Worm (Caenorhabditis elegans): ENCODE results near the gene F59B2.12.

The F59B2.12 gene

DNA sequence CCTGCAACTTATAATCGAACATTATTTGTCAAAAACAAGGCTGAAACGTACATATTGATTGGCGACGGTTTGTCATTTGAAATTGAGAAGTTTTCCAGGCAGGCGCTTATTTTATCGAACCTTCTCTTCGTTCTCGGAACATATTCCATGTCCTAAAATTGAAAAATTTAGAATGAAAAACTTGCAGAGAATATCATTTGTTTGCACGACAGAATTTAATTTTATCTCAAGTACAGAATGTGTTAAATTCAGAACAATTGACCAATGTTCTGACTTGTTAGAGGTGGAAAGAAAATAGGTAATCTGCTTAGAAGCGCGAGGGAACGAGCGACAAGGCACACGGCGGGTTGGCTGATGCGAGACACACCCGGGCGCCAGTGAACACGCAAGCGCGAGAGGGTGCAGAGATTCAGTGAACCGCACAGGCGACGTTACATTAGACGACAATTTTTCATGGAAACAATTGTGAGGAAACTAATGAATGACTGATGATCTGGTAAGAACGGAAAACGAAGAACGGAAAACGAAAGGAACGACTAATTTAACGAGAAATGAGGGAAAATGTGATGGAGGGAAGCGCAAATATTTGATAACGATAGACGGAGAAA lies 35.1 kb downstream of the F59B2.12 start (continued):
- TF ChIP-seq fkh-10 (GFP tag; optimal IDR thresholded peaks at IDR 0.05) (no peak), rnt-1 (tag; optimal IDR thresholded peaks at IDR 0.05) (peak; percentile 49), nhr-12 (tag; optimal IDR thresholded peaks at IDR 0.05) (no peak), grh-1 (GFP tag; IDR thresholded peaks at IDR 0.05) (no peak; the same call in 1 of the 2 replicates), nhr-11 (tag; optimal IDR thresholded peaks at IDR 0.05) (no peak), ets-5 (GFP tag; IDR thresholded peaks at IDR 0.05) (no peak), pax-3 (tag; optimal IDR thresholded peaks at IDR 0.05) (no peak), dsc-1 (tag; optimal IDR thresholded peaks at IDR 0.05) (peak; percentile 42), mep-1 (tag; optimal IDR thresholded peaks at IDR 0.05) (peak; percentile 52), skn-1 (tag; optimal IDR thresholded peaks at IDR 0.05) (peak; percentile 50), mab-9 (GFP tag; IDR thresholded peaks at IDR 0.05) (peak; percentile 62), lin-14 (GFP tag; optimal IDR thresholded peaks at IDR 0.05) (peak; percentile 67), Y116A8C.19 (tag; optimal IDR thresholded peaks at IDR 0.05; ENCODE audit: borderline replicate concordance) (no peak), hlh-17 (GFP tag; optimal IDR thresholded peaks at IDR 0.05; ENCODE audit: borderline replicate concordance) (no peak), C04F5.9 (tag; optimal IDR thresholded peaks at IDR 0.05) (no peak), nhr-47 (tag; optimal IDR thresholded peaks at IDR 0.05) (peak; percentile 39), snu-23 (GFP tag; optimal IDR thresholded peaks at IDR 0.05) (peak; percentile 72), ceh-63 (GFP tag; optimal IDR thresholded peaks at IDR 0.05) (no peak), pag-3 (tag; optimal IDR thresholded peaks at IDR 0.05; ENCODE audit: borderline replicate concordance, insufficient read depth) (peak; percentile 6), fkh-8 (tag; optimal IDR thresholded peaks at IDR 0.05) (peak; percentile 66), swsn-7 (tag; optimal IDR thresholded peaks at IDR 0.05) (peak; percentile 30), ces-1 (GFP tag; optimal IDR thresholded peaks at IDR 0.05) (no peak), unc-62 (GFP tag; optimal IDR thresholded peaks at IDR 0.05) (no peak), unc-86 (tag; optimal IDR thresholded peaks at IDR 0.05) (no peak), irx-1 (tag; optimal IDR thresholded peaks at IDR 0.05) (no peak), lin-13 (GFP tag; optimal IDR thresholded peaks at IDR 0.05) (peak; percentile 17), nhr-71 (tag; optimal IDR thresholded peaks at IDR 0.05) (peak; percentile 58), hlh-4 (tag; optimal IDR thresholded peaks at IDR 0.05) (no peak), mef-2 (tag; optimal IDR thresholded peaks at IDR 0.05) (no peak), lir-3 (tag; optimal IDR thresholded peaks at IDR 0.05; ENCODE audit: poor library complexity) (no peak), nhr-85 (tag) (no peak)

- TF ChIP-seq lin-14 (GFP tag; optimal IDR thresholded peaks at IDR 0.05): peak; percentile 3
- no peak for TF ChIP-seq aly-2 (tag; optimal IDR thresholded peaks at IDR 0.05)
- peak; percentile 19 for TF ChIP-seq nhr-237 (tag; optimal IDR thresholded peaks at IDR 0.05)
- peak; percentile 47 for TF ChIP-seq nhr-85 (tag)
- TF ChIP-seq C34B4.2 (tag; optimal IDR thresholded peaks at IDR 0.05): peak; percentile 19
Measured at ce11 chrIII:9053263-9053662, 35.9 kb downstream of the F59B2.12 start.

DNA sequence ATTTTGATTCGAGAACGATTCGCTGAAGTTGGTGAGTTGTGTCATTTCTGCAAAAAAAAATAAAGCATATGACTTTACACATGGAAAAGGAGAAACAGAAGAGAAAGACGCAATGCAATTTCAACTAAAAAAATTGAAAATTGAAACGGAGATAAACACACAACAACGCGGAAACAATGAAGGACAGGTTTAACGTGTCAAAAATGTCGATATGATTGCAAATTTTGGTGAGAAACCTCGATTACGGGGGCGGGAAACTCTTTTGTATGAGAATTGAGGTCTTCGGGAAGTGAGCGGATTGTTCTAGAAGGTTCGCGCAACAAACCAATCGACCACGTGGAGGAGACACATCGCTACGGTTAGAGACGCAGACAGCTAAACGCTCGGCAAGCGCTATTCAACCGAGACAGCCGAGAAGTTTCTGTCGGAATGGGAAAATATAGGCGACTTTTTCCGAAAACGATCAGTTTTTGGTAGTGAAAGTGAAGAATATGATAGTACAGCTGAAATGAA lies 36.4 kb downstream of the F59B2.12 start, which contains the start of gene R107.5:
R107.5 (minus strand) TSS at position 51 of the 513 bp plus-strand sequence.
- TF ChIP-seq fkh-8 (tag; optimal IDR thresholded peaks at IDR 0.05) (peak; percentile 99), lin-14 (GFP tag; optimal IDR thresholded peaks at IDR 0.05) (peak; percentile 98), egl-27 (tag; optimal IDR thresholded peaks at IDR 0.05) (peak; percentile 17 to 61), sox-4 (tag; optimal IDR thresholded peaks at IDR 0.05) (peak; percentile 22), rnt-1 (tag; optimal IDR thresholded peaks at IDR 0.05) (peak; percentile 83), hlh-4 (tag; optimal IDR thresholded peaks at IDR 0.05) (no peak), fkh-10 (GFP tag; optimal IDR thresholded peaks at IDR 0.05) (peak; percentile 4), snu-23 (GFP tag; optimal IDR thresholded peaks at IDR 0.05) (peak; percentile 99), sptf-1 (tag; optimal IDR thresholded peaks at IDR 0.05) (no peak), elt-2 (tag; optimal IDR thresholded peaks at IDR 0.05) (peak; percentile 75), fos-1 (tag; optimal IDR thresholded peaks at IDR 0.05) (peak; percentile 26), nhr-12 (tag; optimal IDR thresholded peaks at IDR 0.05) (no peak), mep-1 (tag; optimal IDR thresholded peaks at IDR 0.05) (peak; percentile 94), unc-62 (GFP tag; optimal IDR thresholded peaks at IDR 0.05) (no peak), sup-37 (GFP tag; optimal IDR thresholded peaks at IDR 0.05) (peak; percentile 65), efl-1 (optimal IDR thresholded peaks at IDR 0.05) (peak; percentile 75 to 80), efl-1 (GFP tag; optimal IDR thresholded peaks at IDR 0.05 in 1 of 2) (peak; percentile 73 to 95), nhr-237 (tag; optimal IDR thresholded peaks at IDR 0.05) (peak; percentile 93), mef-2 (tag; optimal IDR thresholded peaks at IDR 0.05) (no peak), lin-15B (tag; optimal IDR thresholded peaks at IDR 0.05) (peak; percentile 40), hlh-17 (GFP tag; optimal IDR thresholded peaks at IDR 0.05; ENCODE audit: borderline replicate concordance) (no peak), nhr-76 (tag; optimal IDR thresholded peaks at IDR 0.05) (no peak), dsc-1 (tag; optimal IDR thresholded peaks at IDR 0.05) (peak; percentile 92), ama-1 (optimal IDR thresholded peaks at IDR 0.05) (no peak), nhr-28 (tag; optimal IDR thresholded peaks at IDR 0.05) (no peak), mab-9 (GFP tag; IDR thresholded peaks at IDR 0.05) (peak; percentile 97), aha-1 (tag; optimal IDR thresholded peaks at IDR 0.05) (peak; percentile 58)
